Worm (Caenorhabditis elegans): ENCODE data around the gene C40A11.3.

- no peak for TF ChIP-seq lsy-2 (tag; optimal IDR thresholded peaks at IDR 0.05)
- no peak for TF ChIP-seq ceh-43 (GFP tag; optimal IDR thresholded peaks at IDR 0.05)
- TF ChIP-seq nhr-12 (tag; optimal IDR thresholded peaks at IDR 0.05): no peak
- TF ChIP-seq nhr-76 (tag; optimal IDR thresholded peaks at IDR 0.05): no peak
- TF ChIP-seq blmp-1 (tag; optimal IDR thresholded peaks at IDR 0.05): no peak
Observed at ce11 chrII:2166376-2166775, 25.5 kb downstream of the C40A11.3 start, which contains the start of gene C33C12.4.

Measured in whole organism, mixed stage, embryonic.